Worm (Caenorhabditis elegans): ENCODE data around the gene F32D8.7.
A peak's percentile ranks its signal among the peaks of the same experiment; 100 is the strongest.

F32D8.7 gene

DNA sequence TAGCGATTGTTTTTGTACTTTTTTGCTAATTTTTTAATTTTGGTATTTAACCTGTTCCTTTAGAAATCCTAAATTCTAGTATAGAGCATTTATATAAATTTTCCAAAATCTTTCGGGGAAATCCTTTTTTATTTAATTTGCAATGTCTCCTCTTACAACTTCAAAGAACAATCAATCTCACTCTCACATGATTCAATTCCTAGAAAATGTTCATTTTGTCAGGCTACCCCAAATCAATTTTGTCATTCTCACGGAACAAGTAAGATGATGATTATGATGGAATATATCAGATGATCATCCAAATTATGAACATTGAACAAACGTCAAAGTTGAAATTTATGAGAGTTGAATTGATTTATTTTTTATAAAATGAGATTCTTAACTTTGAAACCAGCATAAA lies 39.1 kb downstream of the F32D8.7 start:
- no peak for TF ChIP-seq ceh-82 (tag; optimal IDR thresholded peaks at IDR 0.05)
- TF ChIP-seq zag-1 (tag; optimal IDR thresholded peaks at IDR 0.05), result no peak
- no peak for TF ChIP-seq nhr-28 (tag; optimal IDR thresholded peaks at IDR 0.05)
- no peak for TF ChIP-seq nhr-90 (tag; optimal IDR thresholded peaks at IDR 0.05; ENCODE audit: poor library complexity)
- peak in 1 of 2 experiments; percentile 27 for TF ChIP-seq lin-35 (GFP tag; optimal IDR thresholded peaks at IDR 0.05)
- peak; percentile 88 for TF ChIP-seq nhr-71 (tag; optimal IDR thresholded peaks at IDR 0.05)
- peak in 1 of 3 experiments; percentile 2 for TF ChIP-seq dpl-1 (GFP tag; optimal IDR thresholded peaks at IDR 0.05)
- TF ChIP-seq sox-4 (tag; optimal IDR thresholded peaks at IDR 0.05), result no peak
- peak; percentile 73 for TF ChIP-seq nhr-47 (tag; optimal IDR thresholded peaks at IDR 0.05)
- TF ChIP-seq lin-14 (GFP tag; optimal IDR thresholded peaks at IDR 0.05), result peak; percentile 67
- TF ChIP-seq ets-5 (GFP tag; IDR thresholded peaks at IDR 0.05), result no peak
- TF ChIP-seq blmp-1 (tag; optimal IDR thresholded peaks at IDR 0.05), result no peak
- TF ChIP-seq elt-2 (tag; optimal IDR thresholded peaks at IDR 0.05), result no peak
- peak; percentile 26 to 65 for TF ChIP-seq lsy-2 (tag; optimal IDR thresholded peaks at IDR 0.05)
- TF ChIP-seq nhr-20 (tag; optimal IDR thresholded peaks at IDR 0.05), result peak; percentile 70
- no peak for TF ChIP-seq hpl-2 (GFP tag; optimal IDR thresholded peaks at IDR 0.05)
- TF ChIP-seq swsn-7 (tag; optimal IDR thresholded peaks at IDR 0.05), result peak; percentile 30
- no peak for TF ChIP-seq mef-2 (tag; optimal IDR thresholded peaks at IDR 0.05)
- TF ChIP-seq vab-15 (tag; optimal IDR thresholded peaks at IDR 0.05), result no peak
- TF ChIP-seq F16B12.6 (tag; optimal IDR thresholded peaks at IDR 0.05), result no peak
- TF ChIP-seq nhr-12 (tag; optimal IDR thresholded peaks at IDR 0.05), result no peak
- TF ChIP-seq fos-1 (tag; optimal IDR thresholded peaks at IDR 0.05), result no peak
- TF ChIP-seq egl-13 (tag; optimal IDR thresholded peaks at IDR 0.05), result no peak
- peak; percentile 17 for TF ChIP-seq irx-1 (tag; optimal IDR thresholded peaks at IDR 0.05)
- TF ChIP-seq hlh-4 (tag; optimal IDR thresholded peaks at IDR 0.05), result no peak
- TF ChIP-seq ceh-88 (GFP tag; IDR thresholded peaks at IDR 0.05), result no peak
- TF ChIP-seq sptf-1 (tag; optimal IDR thresholded peaks at IDR 0.05), result no peak
- no peak for TF ChIP-seq grh-1 (GFP tag; IDR thresholded peaks at IDR 0.05)
- TF ChIP-seq hlh-17 (GFP tag; optimal IDR thresholded peaks at IDR 0.05; ENCODE audit: borderline replicate concordance), result no peak
- TF ChIP-seq zip-4 (GFP tag; optimal IDR thresholded peaks at IDR 0.05), result no peak
- peak; percentile 69 for TF ChIP-seq dsc-1 (tag; optimal IDR thresholded peaks at IDR 0.05)
- TF ChIP-seq jun-1 (tag; optimal IDR thresholded peaks at IDR 0.05), result no peak
- TF ChIP-seq lir-3 (tag; optimal IDR thresholded peaks at IDR 0.05; ENCODE audit: poor library complexity), result no peak
- no peak for TF ChIP-seq pag-3 (tag; optimal IDR thresholded peaks at IDR 0.05; ENCODE audit: borderline replicate concordance, insufficient read depth)
- no peak for TF ChIP-seq fkh-4 (tag; optimal IDR thresholded peaks at IDR 0.05; ENCODE audit: borderline replicate concordance)
- no peak for TF ChIP-seq egl-27 (tag; optimal IDR thresholded peaks at IDR 0.05)
- peak; percentile 88 for TF ChIP-seq nhr-19 (GFP tag; conservative IDR thresholded peaks at IDR 0.05)
- TF ChIP-seq xbp-1 (tag; optimal IDR thresholded peaks at IDR 0.05), result no peak
- no peak for TF ChIP-seq unc-98 (GFP tag; IDR thresholded peaks at IDR 0.05)
- no peak for TF ChIP-seq nhr-237 (tag; optimal IDR thresholded peaks at IDR 0.05)
- TF ChIP-seq Y116A8C.19 (tag; optimal IDR thresholded peaks at IDR 0.05; ENCODE audit: borderline replicate concordance), result no peak
- no peak for TF ChIP-seq ceh-63 (GFP tag; optimal IDR thresholded peaks at IDR 0.05)
- TF ChIP-seq tlp-1 (tag; optimal IDR thresholded peaks at IDR 0.05), result no peak
- no peak for TF ChIP-seq mdl-1 (tag; optimal IDR thresholded peaks at IDR 0.05)
- TF ChIP-seq ceh-8 (GFP tag; optimal IDR thresholded peaks at IDR 0.05), result peak; percentile 44
- TF ChIP-seq elt-3 (tag; optimal IDR thresholded peaks at IDR 0.05), result peak in 1 of 6 experiments; percentile 65
- TF ChIP-seq ama-1 (optimal IDR thresholded peaks at IDR 0.05), result no peak
- no peak for TF ChIP-seq C34B4.2 (tag; optimal IDR thresholded peaks at IDR 0.05)
- TF ChIP-seq lin-15B (tag; optimal IDR thresholded peaks at IDR 0.05), result no peak
- TF ChIP-seq lin-13 (GFP tag; optimal IDR thresholded peaks at IDR 0.05), result no peak
- TF ChIP-seq snu-23 (GFP tag; optimal IDR thresholded peaks at IDR 0.05), result peak; percentile 41
- TF ChIP-seq rnt-1 (tag; optimal IDR thresholded peaks at IDR 0.05), result no peak
- no peak for TF ChIP-seq aly-2 (tag; optimal IDR thresholded peaks at IDR 0.05)
